Fruit fly (Drosophila melanogaster) S2 (cell line): Measurements from ENCODE around the gene phtm.

ENCODE experiments used
- CG8478 ChIP-seq: fragments of >200 bp; optimal IDR thresholded peaks from 2 replicates; lab custom pipeline; 2018
- CTCF ChIP-seq, 2 experiments: fragments of >200 bp; optimal IDR thresholded peaks; 2 replicates each; lab custom pipeline; 2018

dm6 chrX:18700586-18700985 lies 15.0 kb downstream of the phtm start:
- TF ChIP-seq CG8478 (lab: Kevin White, UChicago) (no peak), CTCF (optimal IDR thresholded peaks at IDR 0.05; lab: Kevin White, UChicago) (no peak)
